Worm (Caenorhabditis elegans) whole organism, L4/young adult: ENCODE data around the gene K12H4.2.

Source experiments
- W03F9.2 ChIP-seq: fragments of 150-350 bp; optimal IDR thresholded peaks from 2 replicates; lab custom pipeline; 2014; ENCODE audit warnings: missing biosample characterization, missing genetic modification characterization
- him-1 ChIP-seq: sonication (generic microtip); optimal IDR thresholded peaks from 2 replicates; lab custom pipeline; 2016; ENCODE audit warnings: missing genotype, missing genetic modification reagents, missing genetic modification characterization, missing compliant biosample characterization

- TF ChIP-seq W03F9.2 (tag; lab: Kevin White, UChicago) (no peak), him-1 (tag; lab: Kevin White, UChicago) (no peak)
Measured at ce11 chrIII:8016438-8016837, 31.1 kb upstream of the K12H4.2 start, which contains the start of gene F44B9.5.
